Worm (Caenorhabditis elegans) whole organism, L3 larva: ENCODE results near the gene heri-1.

Experiments used
- R02D3.7 ChIP-seq: fragments of 150-350 bp; optimal IDR thresholded peaks from 2 replicates; lab custom pipeline; 2014; ENCODE audit warnings: missing biosample characterization, missing genetic modification characterization
- aly-2 ChIP-seq: fragments of 150-350 bp; optimal IDR thresholded peaks from 2 replicates; lab custom pipeline; 2014; ENCODE audit warnings: missing biosample characterization, missing genetic modification characterization
- ama-1 ChIP-seq: fragments of 150-350 bp; optimal IDR thresholded peaks from 2 replicates; lab custom pipeline; 2018
- ceh-16 ChIP-seq: sonication (generic microtip); optimal IDR thresholded peaks from 2 replicates; lab custom pipeline; 2017; ENCODE audit warnings: missing biosample characterization, missing genetic modification characterization
- ceh-28 ChIP-seq: fragments of 150-350 bp; optimal IDR thresholded peaks from 2 replicates; lab custom pipeline; 2014; ENCODE audit warnings: missing biosample characterization, missing genetic modification reagents, missing genetic modification characterization
- ceh-9 ChIP-seq: sonication (generic microtip); optimal IDR thresholded peaks from 2 replicates; lab custom pipeline; 2018; ENCODE audit warnings: missing biosample characterization, missing genetic modification characterization
- daf-12 ChIP-seq: fragments of 150-350 bp; optimal IDR thresholded peaks from 2 replicates; lab custom pipeline; 2014; ENCODE audit warnings: missing biosample characterization, missing genetic modification reagents, missing genetic modification characterization
- egl-27 ChIP-seq: sonication (generic microtip); optimal IDR thresholded peaks from 4 replicates; lab custom pipeline; 2017; ENCODE audit warnings: missing biosample characterization, missing genetic modification reagents, missing genetic modification characterization
- egl-5 ChIP-seq: fragments of 150-350 bp; optimal IDR thresholded peaks from 2 replicates; lab custom pipeline; 2017; ENCODE audit warnings: missing biosample characterization, missing genetic modification reagents, missing genetic modification characterization, inconsistent platforms
- elt-1 ChIP-seq: fragments of 150-350 bp; optimal IDR thresholded peaks from 2 replicates; lab custom pipeline; 2014; ENCODE audit warnings: missing biosample characterization, missing genetic modification characterization
- elt-2 ChIP-seq: sonication (generic microtip); optimal IDR thresholded peaks from 2 replicates; lab custom pipeline; 2016; ENCODE audit warnings: missing genetic modification reagents, mild to moderate bottlenecking, missing genetic modification characterization, missing compliant biosample characterization
- elt-3 ChIP-seq, 3 experiments: fragments of 150-350 bp in 1 of 3; sonication (generic microtip) in 2 of 3; optimal IDR thresholded peaks; 2 replicates in 2 of 3; 4 replicates in 1 of 3; lab custom pipeline; 2014 to 2017; ENCODE audit warnings: missing biosample characterization in 3 of 3, missing genetic modification characterization in 3 of 3
- eor-1 ChIP-seq, 2 experiments: fragments of 150-350 bp; optimal IDR thresholded peaks; 2 replicates each; lab custom pipeline; 2014 to 2018; ENCODE audit warnings: missing biosample characterization in 2 of 2, missing genetic modification characterization in 2 of 2
- fkh-2 ChIP-seq: fragments of 150-350 bp; optimal IDR thresholded peaks from 2 replicates; lab custom pipeline; 2014; ENCODE audit warnings: missing biosample characterization, missing genetic modification reagents, missing genetic modification characterization
- fos-1 ChIP-seq: fragments of 150-350 bp; optimal IDR thresholded peaks from 2 replicates; lab custom pipeline; 2014; ENCODE audit warnings: missing biosample characterization, missing genetic modification characterization
- hmg-11 ChIP-seq: sonication (generic microtip); optimal IDR thresholded peaks from 2 replicates; lab custom pipeline; 2016; ENCODE audit warnings: missing genetic modification characterization, missing compliant biosample characterization
- jun-1 ChIP-seq: fragments of 150-350 bp; optimal IDR thresholded peaks from 2 replicates; lab custom pipeline; 2014; ENCODE audit warnings: missing biosample characterization, missing genetic modification reagents, missing genetic modification characterization
- lin-15B ChIP-seq: fragments of 150-350 bp; optimal IDR thresholded peaks from 2 replicates; lab custom pipeline; 2014; ENCODE audit warnings: missing biosample characterization, missing genetic modification characterization
- lin-39 ChIP-seq: fragments of 150-350 bp; optimal IDR thresholded peaks from 2 replicates; lab custom pipeline; 2018; ENCODE audit warnings: missing biosample characterization, missing genetic modification reagents, missing genetic modification characterization
- lsy-12 ChIP-seq: sonication (generic microtip); optimal IDR thresholded peaks from 2 replicates; lab custom pipeline; 2016; ENCODE audit warnings: mild to moderate bottlenecking, missing genetic modification characterization, missing compliant biosample characterization
- mdl-1 ChIP-seq: fragments of 150-350 bp; optimal IDR thresholded peaks from 2 replicates; lab custom pipeline; 2014; ENCODE audit warnings: missing biosample characterization, missing genetic modification characterization
- mml-1 ChIP-seq: fragments of 150-350 bp; sonication (generic microtip); optimal IDR thresholded peaks from 3 replicates; lab custom pipeline; 2014; ENCODE audit warnings: missing biosample characterization, missing genetic modification characterization
- nfya-1 ChIP-seq: sonication (generic microtip); optimal IDR thresholded peaks from 2 replicates; lab custom pipeline; 2017; ENCODE audit warnings: missing genetic modification characterization, mild to moderate bottlenecking, missing compliant biosample characterization, antibody characterized with exemption, moderate library complexity; ENCODE audit not compliant: insufficient read depth
- nhr-11 ChIP-seq: fragments of 150-350 bp; optimal IDR thresholded peaks from 2 replicates; lab custom pipeline; 2014; ENCODE audit warnings: missing biosample characterization, missing genetic modification characterization
- nhr-12 ChIP-seq: fragments of 150-350 bp; optimal IDR thresholded peaks from 2 replicates; lab custom pipeline; 2014; ENCODE audit warnings: missing biosample characterization, missing genetic modification characterization
- nhr-237 ChIP-seq: fragments of 150-350 bp; optimal IDR thresholded peaks from 2 replicates; lab custom pipeline; 2014; ENCODE audit warnings: missing biosample characterization, missing genetic modification characterization
- nhr-25 ChIP-seq: sonication (generic microtip); optimal IDR thresholded peaks from 2 replicates; lab custom pipeline; 2017; ENCODE audit warnings: missing biosample characterization, missing genetic modification characterization
- nhr-43 ChIP-seq: sonication (generic microtip); optimal IDR thresholded peaks from 2 replicates; lab custom pipeline; 2016; ENCODE audit warnings: mild to moderate bottlenecking, missing genetic modification characterization, missing compliant biosample characterization; ENCODE audit not compliant: poor library complexity, severe bottlenecking
- nhr-67 ChIP-seq: fragments of 150-350 bp; optimal IDR thresholded peaks from 2 replicates; lab custom pipeline; 2014; ENCODE audit warnings: missing biosample characterization, missing genetic modification characterization
- nhr-77 ChIP-seq: fragments of 150-350 bp; optimal IDR thresholded peaks from 2 replicates; lab custom pipeline; 2014; ENCODE audit warnings: missing biosample characterization, missing genetic modification characterization
- pha-4 ChIP-seq: fragments of 150-350 bp; optimal IDR thresholded peaks from 2 replicates; lab custom pipeline; 2014; ENCODE audit warnings: missing biosample characterization, missing genetic modification reagents, missing genetic modification characterization
- sea-2 ChIP-seq: fragments of 150-350 bp; sonication (generic microtip); optimal IDR thresholded peaks from 4 replicates; lab custom pipeline; 2014; ENCODE audit warnings: missing biosample characterization, missing genetic modification reagents, missing genetic modification characterization
- skn-1 ChIP-seq: fragments of 150-350 bp; optimal IDR thresholded peaks from 2 replicates; lab custom pipeline; 2014; ENCODE audit warnings: missing biosample characterization, missing genetic modification characterization
- snpc-4 ChIP-seq: fragments of 150-350 bp; optimal IDR thresholded peaks from 2 replicates; lab custom pipeline; 2014; ENCODE audit warnings: missing biosample characterization, missing genetic modification characterization
- unc-62 ChIP-seq: fragments of 150-350 bp; sonication (generic microtip); optimal IDR thresholded peaks from 4 replicates; lab custom pipeline; 2014; ENCODE audit warnings: missing biosample characterization, missing genetic modification reagents, missing genetic modification characterization
- zag-1 ChIP-seq: fragments of 150-350 bp; optimal IDR thresholded peaks from 2 replicates; lab custom pipeline; 2014; ENCODE audit warnings: missing biosample characterization, missing genetic modification characterization
- ztf-11 ChIP-seq: fragments of 150-350 bp; optimal IDR thresholded peaks from 2 replicates; lab custom pipeline; 2014; ENCODE audit warnings: missing biosample characterization, missing genetic modification characterization
- ztf-4 ChIP-seq: fragments of 150-350 bp; optimal IDR thresholded peaks from 2 replicates; lab custom pipeline; 2014; ENCODE audit warnings: missing biosample characterization, missing genetic modification characterization

heri-1 gene

ce11 chrII:6116701-6117100, 3.7 kb upstream of the heri-1 start:
- TF ChIP-seq R02D3.7 = no peak
- TF ChIP-seq mml-1 = no peak
- TF ChIP-seq elt-3 (tag; optimal IDR thresholded peaks at IDR 0.05; lab: Kevin White, UChicago) = no peak
- TF ChIP-seq elt-1 (tag; lab: Kevin White, UChicago) = no peak
- no peak for TF ChIP-seq ceh-28 (tag; lab: Kevin White, UChicago)
- TF ChIP-seq nhr-43 = no peak
- TF ChIP-seq nhr-237 = no peak
- no peak for TF ChIP-seq unc-62
- no peak for TF ChIP-seq ztf-4 (tag; lab: Kevin White, UChicago)
- no peak for TF ChIP-seq ama-1 (lab: Kevin White, UChicago)
- TF ChIP-seq elt-2 (tag; lab: Kevin White, UChicago) = no peak
- TF ChIP-seq nhr-67 (tag; lab: Kevin White, UChicago) = no peak
- no peak for TF ChIP-seq nfya-1 (tag; lab: Kevin White, UChicago)
- TF ChIP-seq egl-5 = no peak
- TF ChIP-seq mdl-1 (tag; lab: Kevin White, UChicago) = no peak
- TF ChIP-seq eor-1 (tag; optimal IDR thresholded peaks at IDR 0.05; lab: Kevin White, UChicago) = no peak
- no peak for TF ChIP-seq nhr-11 (tag; lab: Kevin White, UChicago)
- no peak for TF ChIP-seq aly-2 (tag; lab: Kevin White, UChicago)
- TF ChIP-seq fos-1 (tag; lab: Kevin White, UChicago) = no peak

DNA sequence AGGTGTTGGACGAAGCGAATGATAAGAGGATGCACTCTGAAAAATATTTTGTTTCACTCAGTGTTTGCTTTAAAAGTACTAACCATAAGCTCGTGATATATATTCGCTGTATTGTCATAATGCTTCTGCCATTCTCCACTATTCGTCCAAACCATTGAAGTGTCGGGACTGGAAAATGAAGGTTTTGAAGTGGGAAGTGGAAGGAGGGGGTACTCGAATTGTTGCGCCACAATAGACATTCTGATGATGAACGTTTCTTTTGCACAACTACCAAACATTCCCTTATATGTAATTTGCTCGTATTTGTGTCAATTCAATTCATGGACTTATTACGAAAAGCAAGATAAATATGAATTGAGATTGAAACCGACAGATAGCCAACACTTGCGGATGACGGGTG, 2.3 kb upstream of the heri-1 start:
- TF ChIP-seq ztf-11 (tag; lab: Kevin White, UChicago) (no peak), mml-1 (no peak), jun-1 (no peak), lsy-12 (tag; lab: Kevin White, UChicago) (no peak), pha-4 (tag; lab: Kevin White, UChicago) (no peak), fkh-2 (tag; lab: Kevin White, UChicago) (no peak), skn-1 (tag; lab: Kevin White, UChicago) (no peak), zag-1 (tag; lab: Kevin White, UChicago) (no peak), sea-2 (GFP tag; lab: Kevin White, UChicago) (no peak), unc-62 (no peak), nhr-12 (no peak), daf-12 (no peak), ztf-4 (tag; lab: Kevin White, UChicago) (no peak), ceh-9 (tag; lab: Kevin White, UChicago) (no peak), nhr-237 (no peak)

ce11 chrII:6113842-6114441, 948 bp upstream of the heri-1 start:
- TF ChIP-seq R02D3.7 (no peak), snpc-4 (tag; lab: Kevin White, UChicago) (no peak), nhr-25 (tag; lab: Kevin White, UChicago) (no peak), nhr-67 (tag; lab: Kevin White, UChicago) (no peak), elt-1 (tag; lab: Kevin White, UChicago) (no peak), ceh-16 (tag; lab: Kevin White, UChicago) (no peak), lin-15B (tag; lab: Kevin White, UChicago) (no peak), ztf-11 (tag; lab: Kevin White, UChicago) (no peak), jun-1 (no peak), hmg-11 (tag; lab: Kevin White, UChicago) (no peak), unc-62 (no peak), daf-12 (no peak), egl-27 (tag; lab: Kevin White, UChicago) (no peak), nhr-11 (tag; lab: Kevin White, UChicago) (no peak)
- TF ChIP-seq, all 47 proteins: peak for 0

DNA sequence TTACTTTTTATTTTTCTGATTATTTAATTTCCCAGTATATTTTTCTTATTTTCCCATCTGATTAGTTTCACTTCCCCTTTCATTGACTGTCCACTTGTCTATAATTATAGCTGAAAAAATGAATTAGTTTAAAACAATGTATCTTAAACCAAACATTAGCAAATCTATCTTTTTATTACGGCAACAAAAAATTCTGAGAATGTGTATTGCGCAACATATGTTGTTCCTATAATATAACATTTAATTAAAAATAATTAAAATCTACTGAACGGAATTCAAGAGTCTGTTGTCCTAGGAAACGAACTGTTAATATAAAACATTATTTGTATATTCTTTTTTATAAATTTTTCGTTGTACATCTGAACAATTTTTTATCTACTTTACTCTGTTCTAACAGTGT, 3.0 kb downstream of the heri-1 start:
- TF ChIP-seq nhr-77 (no peak), lin-39 (tag; lab: Kevin White, UChicago) (no peak), mdl-1 (tag; lab: Kevin White, UChicago) (no peak), zag-1 (tag; lab: Kevin White, UChicago) (no peak), ceh-16 (tag; lab: Kevin White, UChicago) (no peak)
- TF ChIP-seq, all 47 proteins: peak for 0
